Fruit fly (Drosophila melanogaster) whole organism, larva: ENCODE measurements around the gene CG14854.

Source experiments
- noc ChIP-seq: fragments of 200-800 bp; sonication (Bioruptor generic); optimal IDR thresholded peaks from 3 replicates; lab custom pipeline; 2019; ENCODE audit warnings: missing biosample characterization, mild to moderate bottlenecking, missing genetic modification characterization, moderate library complexity

Gene CG14854

dm6 chr3R:14559954-14560353, at the start of gene CG14854:
TSS of gene CG14854 (minus strand) at chr3R:14560054.
- no peak for TF ChIP-seq noc

- no peak for TF ChIP-seq noc
Observed at dm6 chr3R:14608892-14609692, 49.2 kb upstream of the CG14854 start, which contains the start of gene CG14853. TSS of gene CG14853 (plus strand) at chr3R:14609642.

DNA sequence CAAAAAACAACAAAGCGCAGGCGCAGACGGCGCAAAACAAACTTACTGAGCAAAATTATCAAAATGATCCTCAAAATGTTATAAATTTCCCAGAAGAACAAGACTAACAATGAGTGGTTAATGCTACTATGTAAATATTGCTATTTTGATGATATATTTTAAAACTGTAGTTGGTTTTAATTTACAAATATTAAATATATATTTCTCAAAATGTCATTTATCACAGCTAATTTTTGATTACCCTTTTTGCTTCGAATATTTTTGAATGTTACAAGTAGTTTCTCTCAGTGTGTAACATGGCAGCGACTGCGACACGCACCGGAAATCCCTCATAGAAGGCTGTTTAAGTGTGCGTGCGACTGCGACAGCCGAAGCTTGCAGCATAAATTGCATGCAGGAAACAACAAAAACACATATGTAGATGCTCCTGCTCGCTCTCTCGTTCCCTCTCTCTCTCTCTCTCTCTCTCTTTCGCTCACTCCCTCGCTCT, 38.1 kb upstream of the CG14854 start:
- no peak for TF ChIP-seq noc

- no peak for TF ChIP-seq noc
Observed at dm6 chr3R:14590753-14591535, 31.1 kb upstream of the CG14854 start.

DNA sequence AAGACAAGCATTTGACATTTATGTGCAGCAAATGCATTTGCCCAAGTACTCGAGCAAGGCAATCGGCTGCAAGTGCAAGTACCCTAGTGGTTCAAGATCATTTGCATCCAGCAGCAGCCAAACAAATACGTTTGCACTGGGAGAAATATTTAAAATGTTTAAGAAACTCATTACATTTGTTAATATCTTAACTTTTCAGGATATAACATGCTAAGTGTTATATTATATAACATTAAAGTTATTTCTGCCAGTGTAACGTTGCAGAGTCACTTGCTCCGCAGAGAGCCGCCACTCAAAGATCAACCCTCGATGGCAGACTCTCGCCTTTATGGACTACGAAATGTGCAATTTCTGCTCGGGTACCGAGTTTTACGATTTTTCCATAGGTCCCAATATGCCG, 29.6 kb upstream of the CG14854 start:
- no peak for TF ChIP-seq noc

dm6 chr3R:14586480-14587443, 26.9 kb upstream of the CG14854 start:
- no peak for TF ChIP-seq noc

- TF ChIP-seq noc = no peak
Observed at dm6 chr3R:14580045-14580579, 20.3 kb upstream of the CG14854 start.

DNA sequence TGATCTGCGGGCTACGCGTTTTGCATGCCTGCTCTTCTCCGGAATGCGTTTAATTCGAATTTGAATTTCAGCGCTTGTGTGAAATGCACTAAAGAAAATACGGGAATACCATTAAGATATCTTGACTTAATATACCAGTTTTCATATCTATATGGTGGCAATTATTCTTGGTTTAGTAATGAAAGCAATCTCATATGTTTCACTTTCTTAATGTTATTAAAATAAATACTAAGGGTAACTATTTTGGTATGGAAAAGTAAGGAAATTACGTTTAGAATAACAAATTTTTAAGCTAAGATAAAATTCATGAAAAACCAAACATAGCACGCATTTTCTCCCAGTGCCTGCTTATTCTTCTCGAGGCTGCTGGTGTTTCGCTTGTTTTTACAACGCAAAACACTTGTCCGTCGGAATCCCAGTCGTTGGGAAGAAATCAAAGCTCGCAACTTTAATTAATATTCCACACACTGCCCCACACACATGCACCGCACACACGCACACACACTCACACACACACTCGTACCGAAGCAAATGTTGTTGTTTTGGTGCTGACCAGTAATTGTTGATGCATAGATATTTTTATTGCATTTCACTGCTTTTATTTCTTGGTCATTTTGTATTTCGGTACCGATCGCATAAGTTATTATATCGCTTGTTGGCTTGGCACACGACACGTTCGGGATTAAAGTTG, 18.1 kb upstream of the CG14854 start:
- no peak for TF ChIP-seq noc

- no peak for TF ChIP-seq noc
Observed at dm6 chr3R:14576692-14577646, 17.1 kb upstream of the CG14854 start, which contains the start of gene stumps. TSS of gene stumps (plus strand) at chr3R:14577217.

- TF ChIP-seq noc = no peak
Observed at dm6 chr3R:14576511-14576691, 16.5 kb upstream of the CG14854 start, which contains the start of gene CG44094. TSS of gene CG44094 (minus strand) at chr3R:14576611.

dm6 chr3R:14575718-14576187, 15.9 kb upstream of the CG14854 start, which contains the start of gene CG7987:
TSS of gene CG7987 (minus strand) at chr3R:14575887.
- no peak for TF ChIP-seq noc

DNA sequence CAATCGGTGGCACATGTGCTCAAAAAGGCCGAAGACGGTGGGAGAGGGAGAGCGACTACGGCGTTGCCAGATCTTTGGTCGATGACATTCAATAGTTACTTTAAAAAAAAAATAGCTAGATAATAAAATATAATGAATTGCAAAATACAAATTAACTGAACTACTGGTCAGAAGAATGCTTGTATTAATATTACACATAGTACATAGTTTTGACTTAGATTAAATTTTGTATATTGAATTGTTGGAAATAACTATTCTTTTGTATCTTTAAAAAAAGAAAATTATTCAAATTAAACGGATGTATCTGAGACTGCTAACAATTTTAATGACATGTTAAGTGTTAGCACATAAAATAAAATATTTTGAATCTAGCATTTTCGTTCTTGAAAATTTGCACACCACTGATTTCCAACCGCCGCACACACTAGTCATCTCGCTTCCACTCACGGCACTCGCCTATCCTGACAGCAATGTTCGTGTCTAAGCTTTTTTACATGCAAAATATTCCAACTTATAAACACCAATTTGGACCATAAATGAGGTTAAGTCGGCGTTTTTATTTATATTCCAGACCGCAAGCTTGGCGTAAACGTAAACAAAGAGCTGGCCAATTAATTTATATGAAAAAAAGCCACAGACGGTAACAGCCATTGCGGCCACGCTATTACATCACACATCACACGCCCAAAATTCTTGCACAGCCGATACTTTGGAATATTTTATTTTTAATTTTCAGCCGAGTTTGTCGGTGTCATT, 15.3 kb upstream of the CG14854 start:
- TF ChIP-seq noc = peak; percentile 79

DNA sequence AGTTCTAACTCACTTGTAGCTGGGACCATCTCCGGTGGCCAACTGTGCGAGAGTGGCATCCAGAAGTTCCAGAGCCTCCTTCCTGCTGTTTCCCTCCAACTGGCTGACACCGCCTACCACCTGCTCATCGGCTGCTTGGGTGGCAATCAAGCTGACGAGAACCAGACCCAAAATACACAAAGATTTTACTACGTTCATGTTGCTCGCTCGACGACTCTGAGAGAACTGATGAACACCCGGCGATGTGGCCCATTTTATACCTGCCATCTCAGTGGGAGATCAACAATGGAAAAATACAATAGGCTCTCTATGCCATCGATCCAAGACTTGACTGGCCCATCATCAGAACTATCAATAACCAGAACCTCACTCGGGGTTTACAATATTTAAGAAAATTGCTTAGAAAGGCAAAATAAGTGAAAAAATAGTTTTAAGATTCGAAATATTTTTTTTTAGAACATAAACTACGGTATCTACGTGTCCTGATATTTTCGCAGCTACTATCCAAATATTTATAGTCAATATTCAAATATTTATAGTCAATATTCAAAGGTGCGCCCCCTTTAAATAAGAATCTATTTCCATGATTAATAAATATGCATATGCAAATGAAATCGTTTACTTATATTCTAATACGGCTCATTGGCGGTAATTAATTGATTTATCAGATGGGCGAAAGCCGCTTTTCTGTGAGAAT, 9.7 kb upstream of the CG14854 start, which contains the start of gene Cys:
TSS of gene Cys (minus strand) at position 234 of the 697 bp plus-strand sequence.
- peak; percentile 36 for TF ChIP-seq noc
